Worm (Caenorhabditis elegans) whole organism, L4/young adult: ENCODE results near the gene clec-163.
"Not testable (repeated sequence)": the region's sequence is repeated elsewhere in the genome, so short reads cannot be mapped to it uniquely, and the experiment has no call there.

Experiments used
- W03F9.2 ChIP-seq: fragments of 150-350 bp; optimal IDR thresholded peaks from 2 replicates; lab custom pipeline; 2014; ENCODE audit warnings: missing biosample characterization, missing genetic modification characterization
- dao-5 ChIP-seq: sonication (generic microtip); optimal IDR thresholded peaks from 2 replicates; lab custom pipeline; 2016; ENCODE audit warnings: missing genotype, missing genetic modification characterization, moderate library complexity, missing compliant biosample characterization
- him-1 ChIP-seq: sonication (generic microtip); optimal IDR thresholded peaks from 2 replicates; lab custom pipeline; 2016; ENCODE audit warnings: missing genotype, missing genetic modification reagents, missing genetic modification characterization, missing compliant biosample characterization

The clec-163 gene

ce11 chrIII:10791233-10791632, 2.9 kb upstream of the clec-163 start:
- TF ChIP-seq him-1 (tag; lab: Kevin White, UChicago) = no peak
- no peak for TF ChIP-seq W03F9.2 (tag; lab: Kevin White, UChicago)
- TF ChIP-seq dao-5 = no peak

- TF ChIP-seq dao-5 (no peak), him-1 (tag; lab: Kevin White, UChicago) (no peak), W03F9.2 (tag; lab: Kevin White, UChicago) (no peak)
Measured at ce11 chrIII:10802032-10802431, 7.9 kb downstream of the clec-163 start, which contains the start of gene K11D9.3. K11D9.3 (minus strand) TSS chrIII:10802212.

- no peak for TF ChIP-seq W03F9.2 (tag; lab: Kevin White, UChicago)
- TF ChIP-seq dao-5 = no peak
- no peak for TF ChIP-seq him-1 (tag; lab: Kevin White, UChicago)
Measured at ce11 chrIII:10805172-10805571, 11.0 kb downstream of the clec-163 start.

- not testable (repeated sequence) for TF ChIP-seq him-1 (tag; lab: Kevin White, UChicago); W03F9.2 (tag; lab: Kevin White, UChicago); dao-5
Measured at ce11 chrIII:10805625-10806024, 11.5 kb downstream of the clec-163 start, which contains the start of gene klp-7. klp-7 (plus strand) TSS chrIII:10805925.

ce11 chrIII:10806821-10807220, 12.7 kb downstream of the clec-163 start:
- no peak for TF ChIP-seq W03F9.2 (tag; lab: Kevin White, UChicago)
- TF ChIP-seq dao-5 = no peak
- no peak for TF ChIP-seq him-1 (tag; lab: Kevin White, UChicago)

ce11 chrIII:10807236-10807635, 13.1 kb downstream of the clec-163 start:
- TF ChIP-seq dao-5 (no peak), him-1 (tag; lab: Kevin White, UChicago) (no peak), W03F9.2 (tag; lab: Kevin White, UChicago) (no peak)

ce11 chrIII:10807956-10808355, 13.8 kb downstream of the clec-163 start:
- TF ChIP-seq him-1 (tag; lab: Kevin White, UChicago) = no peak
- TF ChIP-seq dao-5 = no peak
- TF ChIP-seq W03F9.2 (tag; lab: Kevin White, UChicago) = no peak

- TF ChIP-seq him-1 (tag; lab: Kevin White, UChicago) (no peak), W03F9.2 (tag; lab: Kevin White, UChicago) (no peak), dao-5 (no peak)
Measured at ce11 chrIII:10808802-10809201, 14.7 kb downstream of the clec-163 start.

- TF ChIP-seq W03F9.2 (tag; lab: Kevin White, UChicago) (no peak), him-1 (tag; lab: Kevin White, UChicago) (no peak), dao-5 (no peak)
Measured at ce11 chrIII:10809568-10809967, 15.4 kb downstream of the clec-163 start.

ce11 chrIII:10810483-10810836, 16.3 kb downstream of the clec-163 start:
- TF ChIP-seq W03F9.2 (tag; lab: Kevin White, UChicago) (no peak), him-1 (tag; lab: Kevin White, UChicago) (no peak), dao-5 (no peak)

ce11 chrIII:10810837-10811814, 17.0 kb downstream of the clec-163 start:
- TF ChIP-seq him-1 (tag; lab: Kevin White, UChicago) (no peak), W03F9.2 (tag; lab: Kevin White, UChicago) (no peak), dao-5 (no peak)

ce11 chrIII:10812798-10813295, 18.7 kb downstream of the clec-163 start:
- TF ChIP-seq him-1 (tag; lab: Kevin White, UChicago) (no peak), W03F9.2 (tag; lab: Kevin White, UChicago) (no peak), dao-5 (no peak)

ce11 chrIII:10813886-10814285, 19.7 kb downstream of the clec-163 start:
- TF ChIP-seq him-1 (tag; lab: Kevin White, UChicago) = no peak
- no peak for TF ChIP-seq dao-5
- no peak for TF ChIP-seq W03F9.2 (tag; lab: Kevin White, UChicago)

- no peak for TF ChIP-seq W03F9.2 (tag; lab: Kevin White, UChicago)
- TF ChIP-seq him-1 (tag; lab: Kevin White, UChicago) = no peak
- no peak for TF ChIP-seq dao-5
Measured at ce11 chrIII:10815199-10815598, 21.1 kb downstream of the clec-163 start.
